Worm (Caenorhabditis elegans): ENCODE data around the gene sel-5.

Gene sel-5

DNA sequence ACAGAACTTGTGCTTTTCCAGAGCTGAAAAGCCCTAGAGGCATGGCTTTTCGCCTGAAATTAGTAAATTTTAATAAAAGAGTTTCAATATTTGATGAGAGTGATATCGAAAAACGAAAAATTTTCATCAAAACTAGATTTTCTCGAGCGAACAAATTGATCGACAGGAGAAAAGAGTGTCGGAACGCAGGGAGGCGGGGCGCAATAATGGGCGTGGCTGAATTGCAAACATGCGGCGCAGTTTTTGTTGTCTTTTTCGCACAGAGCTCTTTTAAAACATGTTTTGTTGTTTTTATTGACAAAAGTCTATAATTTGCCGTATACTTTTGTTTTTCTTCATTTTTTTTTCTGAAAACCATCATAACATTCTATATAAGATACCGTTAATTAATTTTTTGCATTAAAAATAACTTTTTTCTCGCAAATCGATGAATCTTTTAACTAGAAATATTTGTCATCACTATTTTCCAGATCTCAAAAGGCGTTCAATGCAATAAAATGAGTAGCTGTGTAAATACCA, at the start of gene sel-5, which contains the start of gene wdr-48:
Gene sel-5 (minus strand): TSS at position 53 of the 519 bp plus-strand sequence.
Gene wdr-48 (plus strand): TSS at position 469 of the 519 bp plus-strand sequence.
- TF ChIP-seq sma-3 (GFP tag; optimal IDR thresholded peaks at IDR 0.05): peak; percentile 10
- no peak for TF ChIP-seq mab-5 (tag; optimal IDR thresholded peaks at IDR 0.05)
- TF ChIP-seq lin-11 (tag; optimal IDR thresholded peaks at IDR 0.05): peak; percentile 23
- peak; percentile 70 for TF ChIP-seq unc-55 (GFP tag; optimal IDR thresholded peaks at IDR 0.05)
- TF ChIP-seq dmd-4 (tag; optimal IDR thresholded peaks at IDR 0.05): no peak
- peak in 1 of 2 experiments; percentile 61 for TF ChIP-seq lsy-2 (tag; optimal IDR thresholded peaks at IDR 0.05)
- peak; percentile 26 for TF ChIP-seq crh-2 (tag; optimal IDR thresholded peaks at IDR 0.05)
- peak; percentile 4 for TF ChIP-seq gmeb-1 (tag; optimal IDR thresholded peaks at IDR 0.05)
- TF ChIP-seq C34F6.9 (tag; optimal IDR thresholded peaks at IDR 0.05): peak; percentile 58
- TF ChIP-seq nhr-11 (tag; optimal IDR thresholded peaks at IDR 0.05): no peak
- TF ChIP-seq F13H6.1 (tag; optimal IDR thresholded peaks at IDR 0.05): peak; percentile 42

DNA sequence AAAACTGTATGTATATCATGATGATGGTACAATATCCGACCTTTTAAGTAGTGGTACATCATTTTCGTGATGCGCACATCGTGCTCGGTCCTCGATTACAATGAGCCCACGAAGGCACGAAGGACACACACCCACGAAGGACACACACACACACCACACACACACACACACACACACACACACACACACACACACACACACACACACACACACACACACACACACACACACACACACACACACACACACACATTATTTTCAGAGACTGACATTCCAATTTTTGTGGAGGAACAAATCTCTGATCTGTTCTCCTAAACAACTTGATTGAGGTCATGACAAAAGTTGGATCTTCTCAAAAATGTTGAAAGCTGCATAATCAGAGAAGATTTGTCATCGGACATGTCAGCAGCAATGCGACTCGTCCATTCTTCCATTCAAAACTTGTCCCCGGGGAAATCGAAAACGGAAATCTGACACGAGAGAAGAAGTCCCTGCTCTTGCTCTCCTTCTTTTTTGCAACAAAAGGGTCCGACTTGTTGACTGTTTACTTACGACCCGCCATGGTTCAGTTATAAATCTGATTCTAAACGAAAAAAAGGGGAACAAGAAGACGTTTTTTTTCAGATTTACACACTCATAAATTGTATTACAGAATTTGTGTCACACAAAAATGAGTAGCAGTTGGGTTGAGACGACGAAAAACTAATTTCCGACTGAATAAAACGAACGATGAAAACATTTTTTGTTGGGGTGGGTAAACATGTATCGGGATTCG, 48.1 kb upstream of the sel-5 start:
- TF ChIP-seq sem-4 (tag; optimal IDR thresholded peaks at IDR 0.05): no peak

DNA sequence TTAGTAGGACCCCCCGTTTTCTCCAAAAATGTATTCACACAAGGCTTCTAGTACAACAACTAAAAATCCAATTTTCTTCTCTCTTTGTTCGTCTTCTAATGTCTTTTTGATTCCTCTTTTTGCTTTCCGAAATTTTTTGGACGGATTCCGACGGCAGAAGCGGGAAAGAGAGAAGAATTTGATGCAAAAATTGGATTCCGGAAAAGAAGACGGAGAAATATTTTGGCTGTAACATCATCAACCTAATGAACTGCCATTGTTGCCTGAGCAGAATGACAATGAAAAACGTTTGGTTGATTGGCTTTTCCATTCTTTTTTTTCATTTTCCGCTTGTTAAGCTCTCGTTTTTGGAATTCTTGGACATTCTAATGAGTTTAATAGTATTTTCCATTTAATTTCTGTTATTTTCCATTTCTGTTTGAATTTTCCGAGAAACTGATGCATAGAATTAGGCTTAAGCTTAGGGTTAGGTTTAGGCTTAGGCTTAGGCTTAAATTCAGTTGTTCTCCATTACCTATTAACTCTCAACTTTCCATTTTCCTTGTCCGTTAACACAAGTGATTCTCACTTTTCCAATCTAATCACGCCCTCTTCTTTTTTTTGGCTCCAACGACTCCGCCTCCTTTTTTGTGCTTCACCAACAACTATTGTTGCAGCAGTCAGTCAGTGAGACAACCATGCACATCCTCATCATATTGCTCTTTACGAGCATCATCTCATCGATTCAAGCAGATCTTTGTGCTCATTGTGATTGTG, 44.3 kb upstream of the sel-5 start, which contains the start of gene lron-5:
Gene lron-5 (plus strand): TSS at position 655 of the 756 bp plus-strand sequence.
- TF ChIP-seq nhr-21 (tag; optimal IDR thresholded peaks at IDR 0.05) (no peak), nhr-25 (tag; optimal IDR thresholded peaks at IDR 0.05) (no peak), Y55F3AM.14 (GFP tag; optimal IDR thresholded peaks at IDR 0.05) (no peak), fos-1 (tag; optimal IDR thresholded peaks at IDR 0.05) (no peak), nhr-237 (tag; optimal IDR thresholded peaks at IDR 0.05) (no peak), blmp-1 (tag; optimal IDR thresholded peaks at IDR 0.05; ENCODE audit: insufficient read depth) (no peak), lin-11 (tag; optimal IDR thresholded peaks at IDR 0.05) (no peak), nhr-6 (tag; optimal IDR thresholded peaks at IDR 0.05) (no peak), ceh-82 (tag; optimal IDR thresholded peaks at IDR 0.05) (no peak), elt-3 (tag; optimal IDR thresholded peaks at IDR 0.05) (no peak), mdl-1 (tag; optimal IDR thresholded peaks at IDR 0.05) (no peak), sma-3 (GFP tag; optimal IDR thresholded peaks at IDR 0.05) (no peak), alr-1 (tag; optimal IDR thresholded peaks at IDR 0.05) (no peak), dmd-4 (tag; optimal IDR thresholded peaks at IDR 0.05) (no peak), unc-62 (GFP tag; optimal IDR thresholded peaks at IDR 0.05) (no peak), unc-39 (tag; optimal IDR thresholded peaks at IDR 0.05) (no peak), lin-13 (GFP tag; optimal IDR thresholded peaks at IDR 0.05) (no peak), egl-27 (tag; optimal IDR thresholded peaks at IDR 0.05) (no peak)

DNA sequence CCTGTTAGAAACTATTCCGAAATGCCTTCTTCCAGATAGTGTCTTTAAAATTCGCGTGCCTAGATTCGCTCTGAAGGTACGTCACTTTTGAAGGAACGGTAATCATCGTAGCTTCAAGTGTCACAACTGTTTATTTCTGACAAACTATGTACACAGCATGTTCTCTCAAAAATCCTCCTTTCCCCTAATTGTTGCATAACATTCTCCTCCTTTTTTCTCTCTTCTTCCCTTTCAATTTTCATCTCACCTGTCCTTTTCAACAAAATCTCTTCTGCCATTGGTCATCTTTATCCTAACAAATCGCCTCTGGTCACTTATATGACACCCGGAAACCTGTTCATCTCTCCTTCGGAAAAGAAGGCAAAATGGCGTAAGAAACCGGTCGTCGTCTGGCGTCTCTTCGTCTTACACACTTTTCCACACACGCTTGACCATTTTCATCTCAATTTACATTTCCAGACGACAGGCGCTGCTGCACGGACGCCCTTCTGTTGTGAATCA, 37.9 kb upstream of the sel-5 start, which contains the start of gene lips-3:
Gene lips-3 (plus strand): TSS at position 458 of the 501 bp plus-strand sequence.
- TF ChIP-seq elt-3 (tag; optimal IDR thresholded peaks at IDR 0.05): no peak
- peak; percentile 35 for TF ChIP-seq nhr-25 (tag; optimal IDR thresholded peaks at IDR 0.05)
- TF ChIP-seq lin-39 (tag; optimal IDR thresholded peaks at IDR 0.05): no peak

DNA sequence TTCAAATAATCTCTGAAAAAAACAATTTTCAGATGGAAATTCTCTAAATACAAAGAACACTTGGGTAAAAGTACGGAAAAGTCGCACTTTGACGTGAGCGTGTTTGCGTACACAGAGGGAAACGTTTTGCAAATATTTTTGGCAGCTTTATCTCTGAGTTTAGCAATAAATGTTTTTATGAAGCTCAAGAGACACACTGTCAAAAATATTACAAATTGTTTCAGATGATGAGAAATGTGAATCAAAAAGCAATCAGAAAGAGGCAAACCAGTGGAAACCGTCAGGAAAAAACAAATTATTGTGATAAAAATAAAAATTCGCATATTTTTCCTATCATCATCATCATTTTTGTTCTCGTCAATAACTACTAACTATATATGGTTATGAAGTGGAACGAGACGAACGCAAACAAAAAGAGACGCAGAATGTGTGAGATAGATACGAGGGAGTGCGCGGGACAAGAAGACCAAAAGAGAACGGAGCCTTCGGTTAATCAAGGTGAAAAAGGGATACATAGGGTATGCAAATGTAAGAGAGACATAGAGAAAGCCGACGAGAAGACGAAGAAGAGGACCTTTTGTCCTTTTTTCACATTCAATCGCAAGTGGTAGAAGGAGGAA, 34.2 kb upstream of the sel-5 start, which contains the start of gene sel-2:
Gene sel-2 (minus strand): TSS at position 51 of the 620 bp plus-strand sequence.
- TF ChIP-seq unc-55 (GFP tag; optimal IDR thresholded peaks at IDR 0.05) (peak; percentile 36), lsy-2 (tag; optimal IDR thresholded peaks at IDR 0.05) (peak in 1 of 2 experiments; percentile 36), ceh-82 (tag; optimal IDR thresholded peaks at IDR 0.05) (no peak), unc-39 (tag; optimal IDR thresholded peaks at IDR 0.05) (no peak), ceh-16 (tag; optimal IDR thresholded peaks at IDR 0.05) (no peak), nhr-21 (tag; optimal IDR thresholded peaks at IDR 0.05) (no peak), sma-9 (GFP tag; optimal IDR thresholded peaks at IDR 0.05) (peak; percentile 50), sma-9 (tag; optimal IDR thresholded peaks at IDR 0.05) (no peak), ZK546.5 (tag; optimal IDR thresholded peaks at IDR 0.05) (no peak), skn-1 (tag; optimal IDR thresholded peaks at IDR 0.05) (no peak), C34F6.9 (tag; optimal IDR thresholded peaks at IDR 0.05) (peak; percentile 65), nhr-25 (tag; optimal IDR thresholded peaks at IDR 0.05) (peak; percentile 47), nhr-10 (tag; optimal IDR thresholded peaks at IDR 0.05) (no peak), crh-2 (tag; optimal IDR thresholded peaks at IDR 0.05) (no peak), nhr-129 (tag; optimal IDR thresholded peaks at IDR 0.05) (peak; percentile 7), elt-3 (tag; optimal IDR thresholded peaks at IDR 0.05) (no peak), F13H6.1 (tag; optimal IDR thresholded peaks at IDR 0.05) (peak; percentile 30), lin-11 (tag; optimal IDR thresholded peaks at IDR 0.05) (no peak)
